Worm (Caenorhabditis elegans): ENCODE data around the gene C18H9.1.

DNA sequence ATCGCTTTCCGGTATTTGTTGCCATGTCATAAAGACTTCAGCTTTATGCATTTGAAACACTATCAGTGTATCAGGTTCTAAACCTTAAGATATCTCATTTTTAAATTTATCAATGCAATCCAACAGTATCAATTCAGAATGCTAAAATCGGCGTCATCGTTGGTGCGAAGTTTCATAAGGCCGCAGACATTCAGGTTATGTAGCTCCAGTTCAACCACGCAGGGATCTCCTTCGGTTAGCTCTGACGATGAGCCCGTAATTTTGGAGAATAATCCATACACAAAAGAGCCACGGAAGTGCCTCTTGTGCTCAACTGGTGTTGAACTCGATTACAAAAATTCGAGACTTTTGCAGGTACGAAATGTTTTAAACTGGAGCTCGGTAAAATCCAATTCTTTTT, 37.2 kb downstream of the C18H9.1 start, which contains the start of gene mrps-18.C:
- TF ChIP-seq nhr-11 (tag; optimal IDR thresholded peaks at IDR 0.05) (no peak), nhr-76 (tag; optimal IDR thresholded peaks at IDR 0.05) (no peak), mdl-1 (tag; optimal IDR thresholded peaks at IDR 0.05) (no peak), Y75B8A.6 (GFP tag; IDR thresholded peaks at IDR 0.05) (no peak), R02D3.7 (tag; optimal IDR thresholded peaks at IDR 0.05) (no peak), F49E8.2 (tag; optimal IDR thresholded peaks at IDR 0.05; ENCODE audit: borderline replicate concordance) (no peak), arid-1 (GFP tag; conservative IDR thresholded peaks at IDR 0.05) (no peak), lin-15B (tag; optimal IDR thresholded peaks at IDR 0.05) (no peak), nhr-237 (tag; optimal IDR thresholded peaks at IDR 0.05) (no peak)

Data from whole organism, L4 larva.